Worm (Caenorhabditis elegans) whole organism, mixed stage, embryonic: ENCODE results near the gene glb-32.

ENCODE experiments used
- elt-1 ChIP-seq: sonication (generic microtip); optimal IDR thresholded peaks from 2 replicates; lab custom pipeline; 2017; ENCODE audit warnings: missing genetic modification characterization, mild to moderate bottlenecking, missing compliant biosample characterization, antibody characterized with exemption, moderate library complexity, borderline replicate concordance; ENCODE audit not compliant: insufficient read depth
- snpc-4 ChIP-seq: fragments of 150-350 bp; optimal IDR thresholded peaks from 2 replicates; lab custom pipeline; 2014; ENCODE audit warnings: missing biosample characterization, missing genetic modification characterization
- unc-62 ChIP-seq: fragments of 150-350 bp; optimal IDR thresholded peaks from 2 replicates; lab custom pipeline; 2014; ENCODE audit warnings: missing biosample characterization, missing genetic modification reagents, missing genetic modification characterization
- zip-8 ChIP-seq: fragments of 150-350 bp; optimal IDR thresholded peaks from 2 replicates; lab custom pipeline; 2014; ENCODE audit warnings: missing biosample characterization, missing genetic modification characterization
- ztf-11 ChIP-seq: fragments of 150-350 bp; optimal IDR thresholded peaks from 2 replicates; lab custom pipeline; 2014; ENCODE audit warnings: missing biosample characterization, missing genetic modification characterization

DNA sequence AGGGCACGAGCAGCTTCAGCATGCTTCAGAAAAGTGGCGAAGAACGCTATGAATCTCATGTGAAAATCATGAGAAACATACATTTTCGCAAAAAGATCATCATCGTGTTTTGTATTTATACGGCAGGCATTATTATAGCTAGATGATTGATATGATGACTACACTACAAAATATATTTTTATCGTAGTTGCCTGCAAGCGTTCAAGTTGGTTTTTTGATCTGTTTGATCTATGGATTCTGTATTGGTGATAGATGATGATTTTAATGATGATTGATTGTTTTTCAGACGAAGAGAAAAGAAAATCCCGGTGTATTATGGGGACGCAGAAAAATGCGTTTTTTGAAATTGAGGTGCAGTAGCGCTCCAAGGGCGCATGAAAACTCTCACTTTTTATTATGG lies 21.3 kb upstream of the glb-32 start, which contains the start of gene ugt-63:
- TF ChIP-seq ztf-11 (tag; lab: Kevin White, UChicago) = no peak
- no peak for TF ChIP-seq elt-1
- TF ChIP-seq unc-62 (GFP tag; lab: Kevin White, UChicago) = no peak
- no peak for TF ChIP-seq zip-8 (tag; lab: Kevin White, UChicago)
- TF ChIP-seq snpc-4 (tag; lab: Kevin White, UChicago) = no peak
